Worm (Caenorhabditis elegans): ENCODE data around the gene C24B9.3.

Gene C24B9.3

DNA sequence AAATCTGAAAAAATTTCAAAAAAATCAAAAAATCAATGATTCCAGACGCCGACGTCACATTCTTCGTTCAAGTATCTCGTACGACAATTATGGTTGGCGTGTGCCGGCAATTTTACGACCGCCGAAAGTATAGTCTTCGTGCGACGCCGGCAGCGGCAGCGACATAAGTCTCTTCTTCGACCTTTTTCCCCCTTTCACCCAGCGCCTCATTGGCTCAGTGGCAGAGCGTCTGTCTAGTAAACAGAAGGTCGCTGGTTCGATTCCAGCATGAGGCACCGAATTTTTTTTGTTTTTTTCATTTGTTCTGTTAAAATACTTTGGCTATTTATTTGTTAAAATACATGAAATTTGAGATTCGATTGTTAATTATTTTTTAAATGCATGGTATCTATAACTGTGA is 37.6 kb downstream of the C24B9.3 start (continued):
- no peak for TF ChIP-seq aptf-2 (GFP tag; conservative IDR thresholded peaks at IDR 0.05)
- peak; percentile 55 for TF ChIP-seq nhr-90 (tag; optimal IDR thresholded peaks at IDR 0.05)
- 0 out of 2 replicates have a peak, but pooled peaks have one; percentile 68 for TF ChIP-seq egl-44 (GFP tag; IDR thresholded peaks at IDR 0.05)
- no peak for TF ChIP-seq mxl-1 (tag; optimal IDR thresholded peaks at IDR 0.05)
- peak; percentile 54 for TF ChIP-seq snpc-3.4 (tag; optimal IDR thresholded peaks at IDR 0.05)
- TF ChIP-seq rcor-1 (GFP tag; IDR thresholded peaks at IDR 0.05) = peak; percentile 76
- TF ChIP-seq F49E8.2 (tag; optimal IDR thresholded peaks at IDR 0.05; ENCODE audit: insufficient read depth) = peak; percentile 65
- TF ChIP-seq attf-6 (GFP tag; IDR thresholded peaks at IDR 0.05) = peak; percentile 61; the same call in 1 of the 2 replicates
- TF ChIP-seq Y53F4B.3 (GFP tag; IDR thresholded peaks at IDR 0.05) = no peak
- peak; percentile 62 for TF ChIP-seq ceh-27 (GFP tag; optimal IDR thresholded peaks at IDR 0.05)
- TF ChIP-seq ceh-58 (GFP tag; IDR thresholded peaks at IDR 0.05) = no peak
- peak; percentile 16 for TF ChIP-seq madf-10 (tag; optimal IDR thresholded peaks at IDR 0.05)
- peak; percentile 72; the same call in 1 of the 2 replicates for TF ChIP-seq Y95B8A.8 (GFP tag; IDR thresholded peaks at IDR 0.05)
- no peak for TF ChIP-seq pha-4 (tag; optimal IDR thresholded peaks at IDR 0.05)
- TF ChIP-seq repo-1 (tag; optimal IDR thresholded peaks at IDR 0.05) = peak; percentile 3
- TF ChIP-seq die-1 (tag; optimal IDR thresholded peaks at IDR 0.05) = peak; percentile 67
- TF ChIP-seq atf-7 (tag; optimal IDR thresholded peaks at IDR 0.05) = peak; percentile 32
- no peak for TF ChIP-seq ztf-22 (GFP tag; optimal IDR thresholded peaks at IDR 0.05)
- no peak for TF ChIP-seq cebp-2 (GFP tag; IDR thresholded peaks at IDR 0.05)
- TF ChIP-seq sptf-2 (GFP tag; optimal IDR thresholded peaks at IDR 0.05) = no peak
- TF ChIP-seq unc-62 (GFP tag; optimal IDR thresholded peaks at IDR 0.05) = no peak
- peak; percentile 68 for TF ChIP-seq snpc-1.3 (tag; optimal IDR thresholded peaks at IDR 0.05; ENCODE audit: insufficient read depth)
- TF ChIP-seq nfyb-1 (GFP tag; IDR thresholded peaks at IDR 0.05) = peak; percentile 71
- no peak for TF ChIP-seq gei-17 (GFP tag; optimal IDR thresholded peaks at IDR 0.05)
- no peak for TF ChIP-seq F22D6.2 (tag; optimal IDR thresholded peaks at IDR 0.05)
- peak; percentile 71; the same call in 1 of the 2 replicates for TF ChIP-seq pbrm-1 (GFP tag; IDR thresholded peaks at IDR 0.05)
- no peak for TF ChIP-seq ztf-6 (GFP tag; IDR thresholded peaks at IDR 0.05)
- TF ChIP-seq F57C9.4 (tag; optimal IDR thresholded peaks at IDR 0.05) = no peak
- no peak for TF ChIP-seq F33H1.4 (GFP tag; IDR thresholded peaks at IDR 0.05)
- TF ChIP-seq xnd-1 (tag; optimal IDR thresholded peaks at IDR 0.05) = no peak
- TF ChIP-seq ccch-3 (GFP tag; optimal IDR thresholded peaks at IDR 0.05) = no peak
- no peak for TF ChIP-seq zim-3 (tag; optimal IDR thresholded peaks at IDR 0.05)
- TF ChIP-seq nfya-1 (tag; optimal IDR thresholded peaks at IDR 0.05; ENCODE audit: borderline replicate concordance, insufficient read depth) = no peak
- peak; percentile 20; the same call in 1 of the 2 replicates for TF ChIP-seq ztf-25 (GFP tag; IDR thresholded peaks at IDR 0.05)
- no peak for TF ChIP-seq sdz-38 (tag; optimal IDR thresholded peaks at IDR 0.05)
- no peak for TF ChIP-seq lag-1 (GFP tag; IDR thresholded peaks at IDR 0.05)
- peak; percentile 77 for TF ChIP-seq B0261.1 (tag; optimal IDR thresholded peaks at IDR 0.05)
- no peak for TF ChIP-seq nhr-120 (GFP tag; IDR thresholded peaks at IDR 0.05)
- peak; percentile 5 for TF ChIP-seq him-1 (tag; optimal IDR thresholded peaks at IDR 0.05)
- TF ChIP-seq attf-3 (GFP tag; conservative IDR thresholded peaks at IDR 0.05) = peak; percentile 38; the same call in 1 of the 2 replicates
- no peak for TF ChIP-seq F39B2.1 (GFP tag; IDR thresholded peaks at IDR 0.05)
- no peak for TF ChIP-seq Y67H2A.10 (GFP tag; conservative IDR thresholded peaks at IDR 0.05)
- no peak for TF ChIP-seq T26A5.8 (tag; optimal IDR thresholded peaks at IDR 0.05)
- peak; percentile 60 for TF ChIP-seq dox-1 (GFP tag; IDR thresholded peaks at IDR 0.05)
- TF ChIP-seq sea-2 (GFP tag; IDR thresholded peaks at IDR 0.05) = no peak
- peak; percentile 53 for TF ChIP-seq snpc-1.1 (tag; optimal IDR thresholded peaks at IDR 0.05; ENCODE audit: insufficient read depth)
- TF ChIP-seq efl-1 (GFP tag; optimal IDR thresholded peaks at IDR 0.05) = no peak
- TF ChIP-seq ceh-100 (GFP tag; IDR thresholded peaks at IDR 0.05) = peak; percentile 74
- TF ChIP-seq bed-1 (GFP tag; IDR thresholded peaks at IDR 0.05) = no peak

Measured in whole organism, young adult.